Fruit fly (Drosophila melanogaster) whole organism, wandering third instar larva: ENCODE results near the gene GABA-B-R1.

ENCODE experiments used
- CG32264 ChIP-seq: fragments of 200-800 bp; sonication (Bioruptor generic); optimal IDR thresholded peaks from 2 replicates; lab custom pipeline; 2016; ENCODE audit warnings: missing biosample characterization, missing genetic modification characterization
- CG9705 ChIP-seq: fragments of 200-800 bp; sonication (Bioruptor generic); optimal IDR thresholded peaks from 2 replicates; lab custom pipeline; 2018; ENCODE audit warnings: missing biosample characterization, mild to moderate bottlenecking, missing genetic modification characterization
- GATAd ChIP-seq: sonication (Bioruptor generic); optimal IDR thresholded peaks from 2 replicates; lab custom pipeline; 2016; ENCODE audit warnings: missing biosample characterization, missing genetic modification characterization
- Myc ChIP-seq: fragments of >200 bp; optimal IDR thresholded peaks from 2 replicates; lab custom pipeline; 2017
- N ChIP-seq: fragments of >200 bp; optimal IDR thresholded peaks from 2 replicates; lab custom pipeline; 2018; ENCODE audit warnings: missing biosample characterization, missing external identifiers, missing genetic modification characterization
- OdsH ChIP-seq: fragments of 200-800 bp; sonication (Bioruptor generic); optimal IDR thresholded peaks from 2 replicates; lab custom pipeline; 2016; ENCODE audit warnings: missing biosample characterization, mild to moderate bottlenecking, missing genetic modification characterization
- dsf ChIP-seq: sonication (Bioruptor generic); optimal IDR thresholded peaks from 2 replicates; lab custom pipeline; 2016; ENCODE audit warnings: missing biosample characterization, missing genetic modification characterization, borderline replicate concordance
- jim ChIP-seq: fragments of 175-275, 200-325 bp; sonication (Bioruptor generic); optimal IDR thresholded peaks from 2 replicates; lab custom pipeline; 2016; ENCODE audit warnings: missing biosample characterization, mild to moderate bottlenecking, missing genetic modification characterization
- psq ChIP-seq: fragments of 200-800 bp; sonication (Bioruptor generic); optimal IDR thresholded peaks from 3 replicates; lab custom pipeline; 2017; ENCODE audit warnings: missing biosample characterization, mild to moderate bottlenecking, missing genetic modification characterization, moderate library complexity
- rgr ChIP-seq: fragments of 200-800 bp; sonication (Bioruptor generic); optimal IDR thresholded peaks from 3 replicates; lab custom pipeline; 2016; ENCODE audit warnings: missing biosample characterization, mild to moderate bottlenecking, missing genetic modification characterization
- tai ChIP-seq: sonication (Bioruptor generic); optimal IDR thresholded peaks from 2 replicates; lab custom pipeline; 2016; ENCODE audit warnings: missing biosample characterization, missing genetic modification characterization

DNA sequence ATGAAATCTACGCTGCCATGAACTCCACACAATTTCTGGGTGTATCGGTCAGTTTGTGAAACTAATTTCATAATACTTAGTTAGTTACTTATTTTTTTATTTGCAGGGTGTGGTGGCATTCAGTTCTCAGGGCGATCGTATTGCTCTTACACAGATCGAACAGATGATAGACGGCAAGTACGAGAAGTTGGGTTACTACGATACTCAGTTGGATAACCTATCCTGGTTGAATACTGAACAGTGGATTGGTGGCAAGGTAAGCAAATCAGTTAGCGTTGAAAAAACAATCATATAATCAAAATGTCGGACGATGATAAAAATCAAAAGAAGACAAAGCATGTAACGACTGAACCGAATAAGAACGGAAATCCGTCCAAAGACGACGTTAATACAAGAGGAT is 10.5 kb downstream of the GABA-B-R1 start, which contains the start of gene CG33310:
- TF ChIP-seq rgr (no peak), jim (no peak), psq (GFP tag; lab: Kevin White, UChicago) (no peak), tai (no peak), CG9705 (GFP tag; lab: Kevin White, UChicago) (no peak), OdsH (no peak), N (GFP tag; lab: Kevin White, UChicago) (no peak), Myc (no peak), GATAd (GFP tag; lab: Kevin White, UChicago) (no peak), dsf (no peak), CG32264 (GFP tag; lab: Kevin White, UChicago) (no peak)
